Worm (Caenorhabditis elegans): ENCODE data around the gene M151.10.

Gene M151.10

DNA sequence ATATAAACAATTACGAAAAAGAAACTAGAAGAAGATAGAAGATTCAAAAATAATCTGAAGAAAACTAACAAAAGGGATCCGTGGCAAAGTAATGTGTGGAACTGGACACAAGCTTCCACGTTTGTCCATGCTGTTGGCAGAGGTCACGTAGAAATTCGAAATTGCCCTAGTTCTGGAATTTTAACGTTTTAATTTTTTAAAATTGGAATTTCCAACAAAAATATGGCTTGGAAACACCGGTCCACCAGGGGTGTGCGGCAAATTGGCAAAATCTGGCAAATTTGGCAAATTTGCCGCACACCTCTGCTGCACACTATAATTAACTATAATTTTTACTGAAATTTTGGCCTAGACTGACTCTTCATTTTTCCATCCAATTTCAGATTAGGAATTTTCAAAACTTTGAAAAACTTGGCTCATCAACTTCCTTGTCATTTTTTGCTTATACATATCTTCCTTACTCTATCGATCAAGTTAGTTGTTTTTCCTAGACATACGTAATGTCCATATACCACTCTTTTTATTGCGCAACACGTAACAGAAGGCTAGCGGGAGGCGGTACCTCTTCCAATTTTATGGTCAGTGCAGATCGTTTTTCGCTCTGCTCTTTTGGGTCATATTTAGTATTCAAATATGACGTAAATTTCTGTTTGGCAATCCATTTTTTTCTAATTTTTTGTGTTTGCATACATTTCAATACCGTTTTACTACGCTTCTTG, 41.4 kb upstream of the M151.10 start, which contains the start of gene F19B10.10:
Gene F19B10.10 (minus strand): TSS at position 51 of the 719 bp plus-strand sequence.
- TF ChIP-seq zip-8 (tag; optimal IDR thresholded peaks at IDR 0.05) (peak; percentile 92), snpc-4 (tag; optimal IDR thresholded peaks at IDR 0.05) (no peak)

ce11 chrII:3680366-3680765, 40.3 kb upstream of the M151.10 start:
- no peak for TF ChIP-seq nhr-28 (tag; optimal IDR thresholded peaks at IDR 0.05)
- TF ChIP-seq mls-2 (tag; optimal IDR thresholded peaks at IDR 0.05): no peak
- TF ChIP-seq nhr-237 (tag; optimal IDR thresholded peaks at IDR 0.05): no peak
- TF ChIP-seq sem-2 (GFP tag; optimal IDR thresholded peaks at IDR 0.05): no peak
- no peak for TF ChIP-seq ceh-43 (GFP tag; optimal IDR thresholded peaks at IDR 0.05)
- no peak for TF ChIP-seq nhr-2 (tag; optimal IDR thresholded peaks at IDR 0.05)

ce11 chrII:3678978-3679377, 38.9 kb upstream of the M151.10 start:
- no peak for TF ChIP-seq ces-1 (GFP tag; optimal IDR thresholded peaks at IDR 0.05)
- TF ChIP-seq hlh-1 (tag; optimal IDR thresholded peaks at IDR 0.05): no peak
- no peak for TF ChIP-seq ceh-39 (tag; optimal IDR thresholded peaks at IDR 0.05)

- TF ChIP-seq nhr-12 (tag; optimal IDR thresholded peaks at IDR 0.05): no peak
- no peak for TF ChIP-seq pha-4 (tag; optimal IDR thresholded peaks at IDR 0.05)
- TF ChIP-seq mab-5 (tag; optimal IDR thresholded peaks at IDR 0.05): no peak
- no peak for TF ChIP-seq unc-120 (tag; optimal IDR thresholded peaks at IDR 0.05; ENCODE audit: poor library complexity, severe bottlenecking)
- no peak for TF ChIP-seq lsy-2 (tag; optimal IDR thresholded peaks at IDR 0.05)
- TF ChIP-seq nhr-237 (tag; optimal IDR thresholded peaks at IDR 0.05): no peak
- TF ChIP-seq ceh-83 (GFP tag; optimal IDR thresholded peaks at IDR 0.05): no peak
Measured at ce11 chrII:3675176-3675575, 35.1 kb upstream of the M151.10 start, which contains the start of gene F19B10.2. TSS of gene F19B10.2 (plus strand) at chrII:3675476.

ce11 chrII:3673493-3673892, 33.4 kb upstream of the M151.10 start, which contains the start of gene sea-1:
TSS of gene sea-1 (minus strand) at chrII:3673593.
- TF ChIP-seq ztf-11 (tag; optimal IDR thresholded peaks at IDR 0.05) (no peak), drap-1 (GFP tag; optimal IDR thresholded peaks at IDR 0.05) (no peak), unc-39 (tag; optimal IDR thresholded peaks at IDR 0.05) (no peak), sem-2 (GFP tag; optimal IDR thresholded peaks at IDR 0.05) (no peak), ceh-39 (tag; optimal IDR thresholded peaks at IDR 0.05) (no peak), hlh-1 (tag; optimal IDR thresholded peaks at IDR 0.05) (no peak), ceh-83 (GFP tag; optimal IDR thresholded peaks at IDR 0.05) (no peak), ceh-43 (GFP tag; optimal IDR thresholded peaks at IDR 0.05) (no peak), elt-1 (tag; optimal IDR thresholded peaks at IDR 0.05; ENCODE audit: borderline replicate concordance, insufficient read depth) (no peak), nhr-76 (tag; optimal IDR thresholded peaks at IDR 0.05) (no peak), pha-4 (tag; optimal IDR thresholded peaks at IDR 0.05) (no peak), lin-32 (GFP tag; optimal IDR thresholded peaks at IDR 0.05) (no peak), zip-8 (tag; optimal IDR thresholded peaks at IDR 0.05) (no peak), lin-13 (tag; optimal IDR thresholded peaks at IDR 0.05) (no peak), mep-1 (tag; optimal IDR thresholded peaks at IDR 0.05) (no peak), blmp-1 (tag; optimal IDR thresholded peaks at IDR 0.05) (no peak), elt-3 (tag; optimal IDR thresholded peaks at IDR 0.05) (no peak), M03D4.4 (tag; optimal IDR thresholded peaks at IDR 0.05) (no peak), snpc-4 (tag; optimal IDR thresholded peaks at IDR 0.05) (no peak), nhr-28 (tag; optimal IDR thresholded peaks at IDR 0.05) (no peak)

DNA sequence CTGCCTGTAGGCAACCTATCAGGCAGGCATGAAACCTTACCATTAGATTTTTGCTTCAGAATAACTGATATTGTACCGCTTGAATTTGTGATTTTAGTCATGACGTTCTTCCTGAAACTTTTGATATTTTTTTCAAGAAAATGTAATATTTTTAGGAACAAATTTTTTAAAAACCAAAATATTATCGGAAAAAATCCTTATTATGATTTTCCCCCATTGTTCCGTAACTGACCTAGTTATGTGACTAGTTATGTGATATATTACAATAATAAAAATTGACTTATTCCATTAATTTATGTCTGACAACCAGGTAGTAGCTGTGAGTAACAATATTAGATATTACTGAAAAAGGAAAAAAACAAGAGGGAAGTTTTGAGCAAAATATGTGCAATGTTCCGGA, 30.9 kb upstream of the M151.10 start, which contains the start of gene srx-98:
Gene srx-98 (minus strand): TSS at position 101 of the 400 bp plus-strand sequence.
- TF ChIP-seq ham-2 (GFP tag; optimal IDR thresholded peaks at IDR 0.05): no peak
- no peak for TF ChIP-seq ceh-83 (GFP tag; optimal IDR thresholded peaks at IDR 0.05)
- no peak for TF ChIP-seq tbx-8 (GFP tag; optimal IDR thresholded peaks at IDR 0.05)
